Fruit fly (Drosophila melanogaster) Kc167 (cell line): ENCODE results near the gene Muc14A.

ENCODE experiments used
- Myc ChIP-seq: fragments of >200 bp; optimal IDR thresholded peaks from 2 replicates; lab custom pipeline; 2017; ENCODE audit warnings: missing external identifiers
- Sin3A ChIP-seq: fragments of >200 bp; optimal IDR thresholded peaks from 2 replicates; lab custom pipeline; 2018; ENCODE audit warnings: missing external identifiers
- h ChIP-seq: fragments of >200 bp; optimal IDR thresholded peaks from 3 replicates; lab custom pipeline; 2018; ENCODE audit warnings: missing external identifiers
- insv ChIP-seq: fragments of >200 bp; optimal IDR thresholded peaks from 3 replicates; lab custom pipeline; 2018; ENCODE audit warnings: missing external identifiers
- psq ChIP-seq: fragments of >200 bp; optimal IDR thresholded peaks from 2 replicates; lab custom pipeline; 2017; ENCODE audit warnings: missing external identifiers
- ttk ChIP-seq: sonication (Bioruptor generic); optimal IDR thresholded peaks from 2 replicates; lab custom pipeline; 2017; ENCODE audit warnings: missing external identifiers

Gene Muc14A

dm6 chrX:16104056-16104737, 95.3 kb downstream of the Muc14A start:
- TF ChIP-seq ttk (lab: Kevin White, UChicago): no peak
- no peak for TF ChIP-seq insv (lab: Kevin White, UChicago)
- no peak for TF ChIP-seq psq (lab: Kevin White, UChicago)
- TF ChIP-seq Sin3A (lab: Kevin White, UChicago): no peak
- TF ChIP-seq Myc (lab: Kevin White, UChicago): no peak
- no peak for TF ChIP-seq h (lab: Kevin White, UChicago)

DNA sequence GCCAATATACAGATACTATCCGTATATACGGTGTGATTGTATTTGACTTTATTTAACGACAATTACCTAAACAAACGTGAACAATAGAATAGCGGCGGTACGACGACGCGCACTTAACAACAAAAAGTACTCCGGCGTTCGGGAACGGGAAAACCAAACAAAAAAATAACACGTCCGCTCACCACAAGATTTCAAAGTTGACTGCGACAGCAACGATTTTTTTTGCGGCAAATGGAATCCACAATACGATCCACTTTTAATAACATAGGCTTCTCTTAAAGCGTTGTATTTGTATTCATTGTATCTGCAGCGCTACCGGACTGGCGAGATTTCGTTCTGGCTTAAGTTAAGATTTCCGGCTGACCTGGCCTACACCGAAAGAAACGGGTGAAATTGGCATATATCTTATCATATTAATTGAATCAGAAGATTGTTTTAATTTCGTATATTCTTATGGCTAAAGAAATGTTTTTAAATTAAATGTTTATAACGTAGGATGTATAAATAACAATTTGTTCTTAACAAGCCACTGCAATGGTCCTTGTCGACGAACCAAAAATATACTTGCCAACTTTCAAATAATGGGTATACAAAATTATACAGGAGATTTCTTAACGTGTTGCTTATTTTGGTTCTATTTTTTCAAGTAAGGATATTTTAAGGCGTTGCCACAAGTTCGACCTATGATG, 96.0 kb downstream of the Muc14A start, which contains the start of the genes CG42353 and CG42354:
Gene CG42353, minus strand, starts transcription at position 209 of the 689 bp plus-strand sequence.
Gene CG42354, minus strand, starts transcription at position 209 of the 689 bp plus-strand sequence.
- no peak for TF ChIP-seq ttk (lab: Kevin White, UChicago)
- TF ChIP-seq Myc (lab: Kevin White, UChicago): no peak
- TF ChIP-seq insv (lab: Kevin White, UChicago): no peak

dm6 chrX:16105715-16106114, 96.8 kb downstream of the Muc14A start:
- TF ChIP-seq ttk (lab: Kevin White, UChicago): no peak
- no peak for TF ChIP-seq insv (lab: Kevin White, UChicago)
- no peak for TF ChIP-seq psq (lab: Kevin White, UChicago)
- no peak for TF ChIP-seq h (lab: Kevin White, UChicago)
- TF ChIP-seq Sin3A (lab: Kevin White, UChicago): no peak
- no peak for TF ChIP-seq Myc (lab: Kevin White, UChicago)
